Fruit fly (Drosophila melanogaster) whole organism: ENCODE results near the gene CG14262.

Experiments used
- CG8478 ChIP-seq: fragments of >200 bp; optimal IDR thresholded peaks from 2 replicates; lab custom pipeline; 2018; ENCODE audit warnings: inconsistent platforms
- Dll ChIP-seq: fragments of >200 bp; optimal IDR thresholded peaks from 2 replicates; lab custom pipeline; 2017
- EcR ChIP-seq, 2 experiments: fragments of >200 bp; optimal IDR thresholded peaks; 2 replicates each; lab custom pipeline; 2017; ENCODE audit warnings: missing biosample characterization in 2 of 2, missing genetic modification characterization in 2 of 2, missing genetic modification reagents in 2 of 2
- pan ChIP-seq: fragments of >200 bp; optimal IDR thresholded peaks from 2 replicates; lab custom pipeline; 2017
- psq ChIP-seq: fragments of >200 bp; optimal IDR thresholded peaks from 2 replicates; lab custom pipeline; 2017
- usp ChIP-seq: fragments of >200 bp; optimal IDR thresholded peaks from 2 replicates; lab custom pipeline; 2017; ENCODE audit warnings: missing biosample characterization, missing genetic modification characterization, mixed read lengths

CG14262 gene

DNA sequence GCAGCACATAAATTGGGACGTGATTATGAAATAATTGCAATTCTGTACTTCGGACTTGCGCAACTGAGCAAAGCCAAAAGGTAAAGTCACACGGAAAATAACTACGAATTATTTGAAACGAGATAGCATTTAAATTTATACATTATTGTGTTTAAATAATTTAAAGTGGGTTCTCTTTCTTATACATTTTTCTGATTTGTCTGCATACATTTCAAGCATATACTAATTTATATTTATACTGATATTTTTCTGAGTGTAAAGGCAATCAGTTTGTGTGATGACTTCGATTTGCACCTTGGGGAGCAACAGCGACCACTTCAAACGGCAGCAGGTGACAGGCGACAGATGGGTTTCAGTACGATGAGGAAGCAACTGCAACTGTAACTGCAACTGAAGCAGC lies 39.7 kb downstream of the CG14262 start:
- TF ChIP-seq EcR (GFP tag; optimal IDR thresholded peaks at IDR 0.05; lab: Kevin White, UChicago) (no peak), psq (lab: Kevin White, UChicago) (no peak), CG8478 (lab: Kevin White, UChicago) (no peak), Dll (lab: Kevin White, UChicago) (peak; percentile 1), pan (lab: Kevin White, UChicago) (no peak), usp (GFP tag; lab: Kevin White, UChicago) (no peak)

DNA sequence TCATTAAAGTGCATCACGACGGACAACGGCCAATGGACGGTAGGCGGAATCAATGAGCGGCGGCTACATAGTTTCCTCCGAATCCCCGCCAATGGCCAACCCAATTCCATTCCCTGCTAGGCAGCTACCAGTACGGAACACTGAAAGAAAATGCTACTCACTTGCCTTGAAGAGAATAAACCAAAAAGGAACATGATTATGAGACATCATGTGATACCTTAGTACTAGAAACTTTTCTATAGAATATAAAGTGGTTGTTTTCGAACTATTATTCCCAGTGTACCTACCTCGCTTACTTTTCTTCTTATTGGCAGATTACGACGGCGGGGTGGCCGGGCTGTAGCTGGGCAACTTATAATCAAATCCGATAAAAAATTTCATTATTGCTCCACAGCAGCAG lies 40.5 kb downstream of the CG14262 start:
- no peak for TF ChIP-seq usp (GFP tag; lab: Kevin White, UChicago)
- no peak for TF ChIP-seq psq (lab: Kevin White, UChicago)
- TF ChIP-seq Dll (lab: Kevin White, UChicago), result no peak
- TF ChIP-seq CG8478 (lab: Kevin White, UChicago), result no peak
- TF ChIP-seq EcR (GFP tag; optimal IDR thresholded peaks at IDR 0.05; lab: Kevin White, UChicago), result no peak
- no peak for TF ChIP-seq pan (lab: Kevin White, UChicago)

DNA sequence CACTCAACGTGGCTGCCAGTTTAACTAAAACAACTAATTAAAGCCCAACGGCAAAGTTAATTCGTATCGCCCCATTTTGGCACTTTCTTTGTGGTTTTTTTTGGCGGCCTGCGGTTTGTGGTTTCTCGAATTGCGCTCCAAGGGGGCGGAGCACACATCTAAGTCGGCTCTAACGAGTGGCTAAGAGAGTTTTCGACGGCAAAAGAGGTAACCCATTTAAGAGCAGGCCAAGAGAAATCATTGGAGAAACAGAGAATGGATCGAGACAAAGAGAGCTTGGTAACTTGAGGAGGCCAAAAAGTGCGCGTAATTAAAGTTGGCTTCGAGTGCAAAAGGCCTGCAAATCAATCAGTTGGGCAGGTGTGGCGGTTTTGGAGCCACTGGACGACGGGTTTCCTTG lies 42.2 kb downstream of the CG14262 start:
- TF ChIP-seq psq (lab: Kevin White, UChicago) (no peak), EcR (GFP tag; optimal IDR thresholded peaks at IDR 0.05; lab: Kevin White, UChicago) (no peak), usp (GFP tag; lab: Kevin White, UChicago) (no peak), CG8478 (lab: Kevin White, UChicago) (no peak), Dll (lab: Kevin White, UChicago) (no peak), pan (lab: Kevin White, UChicago) (no peak)

DNA sequence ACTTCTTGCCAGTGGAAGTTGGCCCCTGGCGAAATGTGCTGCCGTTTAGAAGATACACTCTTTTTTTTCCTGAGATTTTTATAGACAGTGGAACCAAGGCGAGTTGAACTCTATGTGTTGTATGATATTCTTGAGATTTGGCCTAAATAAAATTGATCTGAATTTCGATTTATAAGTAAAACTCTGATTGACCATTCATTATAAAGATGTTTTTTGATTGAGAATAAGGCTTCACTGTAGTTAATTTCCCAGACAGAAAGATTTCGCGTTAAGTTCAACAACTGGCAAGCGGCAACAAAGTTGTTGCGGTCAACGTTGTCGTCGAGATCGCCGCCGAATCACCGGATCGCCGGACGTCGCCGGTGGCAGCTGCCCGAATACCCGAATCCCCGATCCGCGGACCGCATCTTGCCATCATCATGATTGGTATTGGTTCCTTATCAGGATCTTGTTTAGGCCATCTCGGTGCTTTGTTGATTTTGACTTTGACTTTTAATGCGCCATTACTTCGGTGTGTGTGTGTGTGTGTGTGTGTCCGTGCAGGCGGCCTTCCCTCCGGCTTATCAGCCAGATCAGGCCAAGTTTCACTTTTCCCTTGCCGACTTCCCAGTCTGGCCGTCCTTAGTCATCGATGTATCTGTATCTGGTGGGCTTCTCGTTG lies 43.1 kb downstream of the CG14262 start:
- no peak for TF ChIP-seq CG8478 (lab: Kevin White, UChicago)
- TF ChIP-seq Dll (lab: Kevin White, UChicago), result no peak
- TF ChIP-seq pan (lab: Kevin White, UChicago), result no peak
- no peak for TF ChIP-seq EcR (GFP tag; optimal IDR thresholded peaks at IDR 0.05; lab: Kevin White, UChicago)
- TF ChIP-seq psq (lab: Kevin White, UChicago), result no peak
- TF ChIP-seq usp (GFP tag; lab: Kevin White, UChicago), result no peak

DNA sequence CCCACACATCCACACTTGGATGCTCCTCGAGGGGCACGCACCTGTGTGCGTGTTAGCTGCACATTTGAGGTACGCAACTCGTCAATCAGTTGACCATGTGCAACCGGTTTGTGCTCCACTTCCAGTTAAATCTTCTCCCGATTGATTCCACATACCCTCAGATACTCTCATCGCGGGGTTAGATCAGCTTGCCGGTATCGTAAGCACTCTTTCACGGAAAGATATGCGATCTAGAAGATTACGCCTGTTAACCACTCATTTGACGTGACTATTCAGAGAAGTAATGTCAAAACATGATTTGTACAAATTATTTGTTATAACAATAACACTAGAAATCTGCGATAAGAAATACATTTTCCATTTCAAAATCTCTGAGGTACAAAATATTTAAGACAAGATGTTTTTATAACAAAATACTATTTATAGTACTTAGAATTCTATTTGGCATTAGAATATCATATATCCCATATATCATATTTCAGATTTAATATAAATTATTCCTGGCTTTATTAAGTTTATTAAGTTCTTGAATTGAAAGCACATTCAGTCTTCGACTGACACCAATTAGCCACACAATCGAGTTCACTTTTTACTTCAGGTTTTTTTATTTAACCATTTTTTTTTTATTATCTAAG lies 44.3 kb downstream of the CG14262 start:
- no peak for TF ChIP-seq usp (GFP tag; lab: Kevin White, UChicago)
- TF ChIP-seq pan (lab: Kevin White, UChicago), result no peak
- TF ChIP-seq psq (lab: Kevin White, UChicago), result no peak
- TF ChIP-seq EcR (GFP tag; optimal IDR thresholded peaks at IDR 0.05; lab: Kevin White, UChicago), result no peak
- TF ChIP-seq CG8478 (lab: Kevin White, UChicago), result no peak
- TF ChIP-seq Dll (lab: Kevin White, UChicago), result no peak

DNA sequence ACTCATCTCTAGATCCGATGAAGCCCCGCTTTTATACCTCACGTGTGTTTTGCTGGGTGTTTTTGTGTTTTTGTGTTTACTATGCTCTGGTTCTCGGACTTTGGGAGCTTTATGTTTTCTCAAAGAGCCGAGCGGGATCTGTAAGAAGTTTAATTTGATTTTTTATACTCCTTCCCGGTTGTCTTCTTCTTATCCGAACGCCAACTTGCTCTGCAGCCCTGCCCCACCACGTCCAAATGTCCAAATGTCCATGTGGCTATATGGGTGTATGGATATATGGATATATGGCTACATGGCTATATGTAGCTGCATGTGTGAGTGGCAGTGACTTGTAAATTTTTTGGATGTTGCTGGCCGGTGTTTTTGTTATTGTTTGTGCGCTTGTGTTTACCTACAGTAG lies 46.4 kb downstream of the CG14262 start:
- no peak for TF ChIP-seq CG8478 (lab: Kevin White, UChicago)
- no peak for TF ChIP-seq usp (GFP tag; lab: Kevin White, UChicago)
- no peak for TF ChIP-seq pan (lab: Kevin White, UChicago)

DNA sequence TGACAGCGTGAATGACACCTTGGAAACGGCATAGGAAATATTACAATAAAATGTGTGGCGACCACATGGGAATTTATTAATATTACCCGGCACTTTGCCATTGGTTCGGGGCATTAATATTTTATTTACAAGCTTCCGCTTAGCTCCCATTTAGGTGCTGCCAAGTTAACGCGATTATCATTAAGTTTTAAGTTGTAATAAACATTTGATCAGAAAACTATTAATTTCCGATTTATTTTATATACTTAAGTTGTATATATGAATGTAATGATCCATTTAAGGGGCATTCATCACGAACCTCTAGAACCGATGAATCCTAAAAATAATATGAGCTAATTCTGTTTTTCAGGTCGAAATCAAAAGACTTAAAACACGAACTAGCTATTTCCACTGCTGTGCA lies 46.9 kb downstream of the CG14262 start:
- TF ChIP-seq psq (lab: Kevin White, UChicago) (no peak), usp (GFP tag; lab: Kevin White, UChicago) (no peak), Dll (lab: Kevin White, UChicago) (no peak), EcR (GFP tag; optimal IDR thresholded peaks at IDR 0.05; lab: Kevin White, UChicago) (no peak), CG8478 (lab: Kevin White, UChicago) (no peak), pan (lab: Kevin White, UChicago) (no peak)

DNA sequence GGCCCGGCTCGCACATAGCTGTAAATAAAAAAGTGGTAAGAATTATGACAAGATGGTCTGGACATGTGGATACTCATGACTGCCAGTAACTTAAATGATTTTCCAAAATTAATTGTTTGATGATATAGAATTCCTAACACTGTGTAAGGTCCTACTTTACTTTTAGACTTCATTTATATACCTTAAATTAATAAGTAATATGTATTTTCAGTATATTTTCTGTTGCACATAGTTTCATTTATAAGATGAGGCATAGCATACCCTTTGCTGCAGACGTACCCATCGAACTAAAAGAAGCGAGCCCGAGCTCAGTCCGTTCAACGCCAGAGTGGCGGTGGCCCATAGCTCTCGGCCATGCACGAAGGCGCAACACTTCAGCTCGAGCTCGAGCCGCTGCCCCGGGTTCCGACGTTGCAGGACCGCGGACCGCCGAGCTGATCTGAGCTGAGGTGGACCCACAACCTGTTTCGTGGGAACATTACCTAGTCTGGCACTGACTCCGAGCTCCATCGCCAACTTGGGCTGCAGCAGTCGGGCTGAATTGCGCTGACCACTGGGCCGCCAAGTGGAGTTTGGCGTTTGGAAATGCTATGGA lies 47.7 kb downstream of the CG14262 start:
- TF ChIP-seq pan (lab: Kevin White, UChicago) (peak; percentile 86), EcR (GFP tag; optimal IDR thresholded peaks at IDR 0.05; lab: Kevin White, UChicago) (no peak)

DNA sequence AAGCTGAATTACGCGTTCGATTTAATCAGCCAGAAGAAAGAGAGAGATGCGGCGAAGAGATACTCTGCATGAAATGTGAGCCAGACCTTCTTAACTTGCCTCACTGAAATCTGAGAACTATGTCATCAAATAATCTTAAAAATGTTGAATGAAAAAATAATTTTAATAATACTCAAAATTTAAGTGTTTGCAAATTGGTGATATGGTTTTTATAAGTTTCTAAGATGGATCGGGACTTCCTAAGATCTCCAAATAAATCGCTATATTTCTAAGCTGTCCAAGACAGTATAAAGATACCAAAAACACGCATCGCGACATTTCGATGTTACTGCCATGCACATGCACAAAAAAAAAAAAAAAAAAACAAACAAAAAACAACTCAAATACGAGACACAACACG lies 50.3 kb downstream of the CG14262 start:
- TF ChIP-seq pan (lab: Kevin White, UChicago) (no peak), psq (lab: Kevin White, UChicago) (no peak), Dll (lab: Kevin White, UChicago) (no peak), CG8478 (lab: Kevin White, UChicago) (no peak)
